Worm (Caenorhabditis elegans) whole organism, early embryonic: ENCODE results near the gene srh-235.

Source experiments
- B0310.2 ChIP-seq: sonication (generic microtip); optimal IDR thresholded peaks from 2 replicates; lab custom pipeline; 2016; ENCODE audit warnings: mild to moderate bottlenecking, missing genetic modification characterization, missing compliant biosample characterization
- ama-1 ChIP-seq: fragments of 150-350 bp; optimal IDR thresholded peaks from 2 replicates; lab custom pipeline; 2014
- ceh-13 ChIP-seq: fragments of 200-800 bp; sonication (Bioruptor generic); optimal IDR thresholded peaks from 2 replicates; lab custom pipeline; 2018; ENCODE audit warnings: mild to moderate bottlenecking, missing genetic modification characterization, missing compliant biosample characterization
- ceh-36 ChIP-seq: sonication (generic microtip); optimal IDR thresholded peaks from 2 replicates; lab custom pipeline; 2016; ENCODE audit warnings: missing genetic modification characterization, inconsistent platforms, missing compliant biosample characterization
- ets-7 ChIP-seq: sonication (generic microtip); optimal IDR thresholded peaks from 2 replicates; lab custom pipeline; 2016; ENCODE audit warnings: missing genotype, missing genetic modification characterization, missing compliant biosample characterization
- flt-1 ChIP-seq: fragments of 200-800 bp; sonication (Bioruptor generic); IDR thresholded peaks from 2 replicates; pipeline ENCODE4 v1.3.6; 2022; ENCODE audit warnings: missing genetic modification characterization, missing compliant biosample characterization
- hmbx-1 ChIP-seq: sonication (generic microtip); optimal IDR thresholded peaks from 2 replicates; lab custom pipeline; 2016; ENCODE audit warnings: mild to moderate bottlenecking, missing genetic modification characterization, missing compliant biosample characterization
- pes-1 ChIP-seq: fragments of 200-800 bp; sonication (Bioruptor generic); IDR thresholded peaks from 2 replicates; pipeline ENCODE4 v1.3.6; 2022; ENCODE audit warnings: missing genetic modification reagents, missing genetic modification characterization, missing compliant biosample characterization
- scrt-1 ChIP-seq: fragments of 200-800 bp; sonication (Bioruptor generic); IDR thresholded peaks from 2 replicates; pipeline ENCODE4 v1.3.6; 2022; ENCODE audit warnings: missing genetic modification characterization, missing compliant biosample characterization
- sea-1 ChIP-seq: fragments of 200-800 bp; sonication (Bioruptor generic); conservative IDR thresholded peaks from 2 replicates; pipeline ENCODE4 v1.3.6; 2022; ENCODE audit warnings: missing genetic modification characterization, missing compliant biosample characterization
- tbx-11 ChIP-seq: fragments of 200-800 bp; sonication (Bioruptor generic); IDR thresholded peaks from 2 replicates; pipeline ENCODE4 v1.3.6; 2022; ENCODE audit warnings: missing genetic modification characterization, missing compliant biosample characterization
- tbx-37 ChIP-seq: fragments of 200-800 bp; sonication (Bioruptor generic); conservative IDR thresholded peaks from 2 replicates; pipeline ENCODE4 v1.3.6; 2022; ENCODE audit warnings: missing genetic modification reagents, missing genetic modification characterization, missing compliant biosample characterization
- tra-4 ChIP-seq: sonication (generic microtip); optimal IDR thresholded peaks from 2 replicates; lab custom pipeline; 2017; ENCODE audit warnings: missing genetic modification characterization, missing compliant biosample characterization

- TF ChIP-seq hmbx-1 (tag; lab: Kevin White, UChicago) (no peak), tbx-11 (GFP tag; lab: Robert Waterston, UW) (no peak), pes-1 (GFP tag; lab: Robert Waterston, UW) (no peak), ets-7 (tag; lab: Kevin White, UChicago) (no peak), ama-1 (lab: Kevin White, UChicago) (no peak), tbx-37 (GFP tag; lab: Robert Waterston, UW) (no peak), tra-4 (tag; lab: Kevin White, UChicago) (no peak), ceh-36 (no peak), flt-1 (GFP tag; lab: Robert Waterston, UW) (no peak), sea-1 (GFP tag; lab: Robert Waterston, UW) (no peak), ceh-13 (GFP tag; lab: Kevin White, UChicago) (no peak), B0310.2 (tag; lab: Kevin White, UChicago) (no peak), scrt-1 (GFP tag; lab: Robert Waterston, UW) (no peak)
These were observed 49.3 kb upstream of the srh-235 start, which contains the start of gene fbxa-136 for ce11 chrV:17520735-17521134.
